Fruit fly (Drosophila melanogaster): ENCODE results near the gene plh.

Gene plh

dm6 chr3R:5053611-5054133 lies 42.8 kb upstream of the plh start (continued):
- TF ChIP-seq CG4854 (GFP tag; optimal IDR thresholded peaks at IDR 0.05) (peak; percentile 45), CG18011 (GFP tag; optimal IDR thresholded peaks at IDR 0.05) (peak; percentile 6), sd (tag; optimal IDR thresholded peaks at IDR 0.05) (peak; percentile 69), H2.0 (GFP tag; IDR thresholded peaks at IDR 0.05) (peak; percentile 54; the same call in 1 of the 2 replicates), btn (GFP tag; optimal IDR thresholded peaks at IDR 0.05) (peak; percentile 63), az2 (GFP tag; optimal IDR thresholded peaks at IDR 0.05) (peak; percentile 27), CG11456 (GFP tag; IDR thresholded peaks at IDR 0.05) (peak; percentile 60; the same call in 2 of the 3 replicates), tx (GFP tag; optimal IDR thresholded peaks at IDR 0.05) (peak; percentile 16), CG17385 (GFP tag; optimal IDR thresholded peaks at IDR 0.05) (peak; percentile 65), Aef1 (GFP tag; IDR thresholded peaks at IDR 0.05) (no peak), CG17802 (tag; optimal IDR thresholded peaks at IDR 0.05) (no peak), nerfin-2 (GFP tag; IDR thresholded peaks at IDR 0.05; ENCODE audit: partially characterized antibody) (no peak)

- TF ChIP-seq twi (tag; optimal IDR thresholded peaks at IDR 0.05) (peak; percentile 29), CG12236 (GFP tag; optimal IDR thresholded peaks at IDR 0.05) (no peak), sens (GFP tag) (peak; percentile 14), CG6854 (GFP tag; optimal IDR thresholded peaks at IDR 0.05) (no peak), Oli (tag; optimal IDR thresholded peaks at IDR 0.05) (no peak), inv (GFP tag; IDR thresholded peaks at IDR 0.05; ENCODE audit: partially characterized antibody) (no peak), tll (GFP tag; optimal IDR thresholded peaks at IDR 0.05) (no peak), Ets97D (GFP tag; optimal IDR thresholded peaks at IDR 0.05) (no peak), schlank (tag; optimal IDR thresholded peaks at IDR 0.05) (no peak), HmgZ (tag; optimal IDR thresholded peaks at IDR 0.05) (no peak)
Observed at dm6 chr3R:5052876-5053275, 42.0 kb upstream of the plh start.

dm6 chr3R:5045104-5045503 lies 34.3 kb upstream of the plh start:
- no peak for TF ChIP-seq exex (tag; optimal IDR thresholded peaks at IDR 0.05)
- no peak for TF ChIP-seq HHEX (GFP tag; optimal IDR thresholded peaks at IDR 0.05)
- TF ChIP-seq CG7372 (GFP tag; IDR thresholded peaks at IDR 0.05): no peak
- peak; percentile 32 for TF ChIP-seq Sry-β (GFP tag; optimal IDR thresholded peaks at IDR 0.05)
- no peak for TF ChIP-seq sens-2 (GFP tag; IDR thresholded peaks at IDR 0.05)
- TF ChIP-seq Atf6 (GFP tag; IDR thresholded peaks at IDR 0.05): no peak
- no peak for TF ChIP-seq CG12391 (tag; optimal IDR thresholded peaks at IDR 0.05)
- TF ChIP-seq Med (GFP tag): peak; percentile 31
- peak; percentile 53 for TF ChIP-seq sens (GFP tag)
- no peak for TF ChIP-seq kah (GFP tag; optimal IDR thresholded peaks at IDR 0.05)
- no peak for TF ChIP-seq CG6854 (GFP tag; optimal IDR thresholded peaks at IDR 0.05)
- no peak for TF ChIP-seq GATAe (GFP tag; conservative IDR thresholded peaks at IDR 0.05)
- no peak for TF ChIP-seq Opbp (GFP tag; IDR thresholded peaks at IDR 0.05; ENCODE audit: partially characterized antibody)
- no peak for TF ChIP-seq dimm (GFP tag; IDR thresholded peaks at IDR 0.05)
- TF ChIP-seq gsb (GFP tag; IDR thresholded peaks at IDR 0.05): no peak

- peak; percentile 20 for TF ChIP-seq abd-A (tag; optimal IDR thresholded peaks at IDR 0.05)
- TF ChIP-seq Pdp1 (GFP tag; optimal IDR thresholded peaks at IDR 0.05): peak in 1 of 2 experiments; percentile 37
- peak; percentile 69 for TF ChIP-seq Med (GFP tag)
- no peak for TF ChIP-seq CG11398 (GFP tag; optimal IDR thresholded peaks at IDR 0.05)
- TF ChIP-seq sens (GFP tag): peak; percentile 76
- TF ChIP-seq CG11696 (GFP tag; IDR thresholded peaks at IDR 0.05): no peak
- no peak for TF ChIP-seq tio (GFP tag; optimal IDR thresholded peaks at IDR 0.05)
- no peak for TF ChIP-seq MESR4 (GFP tag; optimal IDR thresholded peaks at IDR 0.05)
- no peak for TF ChIP-seq CG42726 (GFP tag; IDR thresholded peaks at IDR 0.05; ENCODE audit: partially characterized antibody)
- no peak for TF ChIP-seq sob (GFP tag; IDR thresholded peaks at IDR 0.05)
- TF ChIP-seq CG18262 (tag; optimal IDR thresholded peaks at IDR 0.05): no peak
- TF ChIP-seq Eip74EF (GFP tag; optimal IDR thresholded peaks at IDR 0.05): no peak
- no peak for TF ChIP-seq Bgb (GFP tag; IDR thresholded peaks at IDR 0.05; ENCODE audit: partially characterized antibody)
- TF ChIP-seq CG12769 (tag; optimal IDR thresholded peaks at IDR 0.05): no peak
Observed at dm6 chr3R:5043966-5044365, 33.1 kb upstream of the plh start.
